Fruit fly (Drosophila melanogaster): ENCODE results near the gene Pp2B-14D.

Gene Pp2B-14D

dm6 chrX:16552567-16552966, 7.2 kb downstream of the Pp2B-14D start (continued):
- TF ChIP-seq dl (GFP tag; optimal IDR thresholded peaks at IDR 0.05; ENCODE audit: insufficient read depth in 1 of 2, partially characterized antibody in 2 of 2): no peak
- peak; percentile 0 to 82 for TF ChIP-seq foxo (GFP tag; optimal IDR thresholded peaks at IDR 0.05)
- TF ChIP-seq psq (GFP tag; optimal IDR thresholded peaks at IDR 0.05): no peak
- TF ChIP-seq lola (GFP tag; optimal IDR thresholded peaks at IDR 0.05): no peak
- TF ChIP-seq brk (GFP tag; optimal IDR thresholded peaks at IDR 0.05): peak; percentile 56

dm6 chrX:16547390-16547789, 12.4 kb downstream of the Pp2B-14D start, which contains the start of gene CG9902:
Gene CG9902 (minus strand): TSS chrX:16547520.
- no peak for TF ChIP-seq Rel (GFP tag; optimal IDR thresholded peaks at IDR 0.05)
- peak; percentile 9 for TF ChIP-seq Rel (tag; optimal IDR thresholded peaks at IDR 0.05)
- peak; percentile 45 for TF ChIP-seq Myc (optimal IDR thresholded peaks at IDR 0.05)
- no peak for TF ChIP-seq dmrt93B (GFP tag; optimal IDR thresholded peaks at IDR 0.05)

- TF ChIP-seq OdsH (GFP tag; optimal IDR thresholded peaks at IDR 0.05) (peak; percentile 13), sage (GFP tag; optimal IDR thresholded peaks at IDR 0.05) (no peak), dmrt93B (GFP tag; optimal IDR thresholded peaks at IDR 0.05) (no peak), GATAd (GFP tag; optimal IDR thresholded peaks at IDR 0.05) (no peak), HLH106 (tag; optimal IDR thresholded peaks at IDR 0.05) (peak; percentile 61), N (GFP tag; optimal IDR thresholded peaks at IDR 0.05) (no peak), fru (GFP tag; optimal IDR thresholded peaks at IDR 0.05) (peak; percentile 51), jim (GFP tag; optimal IDR thresholded peaks at IDR 0.05) (no peak), foxo (GFP tag; optimal IDR thresholded peaks at IDR 0.05) (peak in 1 of 2 experiments; percentile 30), psq (GFP tag; optimal IDR thresholded peaks at IDR 0.05) (peak; percentile 23), sv (GFP tag; optimal IDR thresholded peaks at IDR 0.05) (no peak), Sp1 (GFP tag; optimal IDR thresholded peaks at IDR 0.05) (peak; percentile 43), Rel (GFP tag; optimal IDR thresholded peaks at IDR 0.05) (no peak), Rel (tag; optimal IDR thresholded peaks at IDR 0.05) (peak; percentile 51)
Observed at dm6 chrX:16540802-16541346, 18.9 kb downstream of the Pp2B-14D start, which contains the start of gene CG9903. Gene CG9903 (minus strand): TSS chrX:16540852.

dm6 chrX:16533046-16533496, 26.7 kb downstream of the Pp2B-14D start, which contains the start of gene para:
Gene para (minus strand): TSS chrX:16533096.
- TF ChIP-seq jim (GFP tag; optimal IDR thresholded peaks at IDR 0.05): no peak
- TF ChIP-seq woc (GFP tag; optimal IDR thresholded peaks at IDR 0.05): no peak
- TF ChIP-seq Sp1 (GFP tag; optimal IDR thresholded peaks at IDR 0.05): no peak
- no peak for TF ChIP-seq Abd-B (GFP tag; optimal IDR thresholded peaks at IDR 0.05)
- no peak for TF ChIP-seq dmrt93B (GFP tag; optimal IDR thresholded peaks at IDR 0.05)
- TF ChIP-seq Mio (GFP tag; optimal IDR thresholded peaks at IDR 0.05): no peak
- TF ChIP-seq CG9705 (GFP tag; optimal IDR thresholded peaks at IDR 0.05): no peak

dm6 chrX:16527203-16527602, 32.6 kb downstream of the Pp2B-14D start:
- TF ChIP-seq Dfd (GFP tag; optimal IDR thresholded peaks at IDR 0.05) (peak; percentile 59), Dif (GFP tag; optimal IDR thresholded peaks at IDR 0.05; ENCODE audit: partially characterized antibody) (no peak)

dm6 chrX:16526084-16526734, 33.6 kb downstream of the Pp2B-14D start:
- TF ChIP-seq dl (GFP tag; optimal IDR thresholded peaks at IDR 0.05; ENCODE audit: insufficient read depth in 1 of 2, partially characterized antibody in 2 of 2): peak in 1 of 2 experiments; percentile 56
- TF ChIP-seq Dfd (GFP tag; optimal IDR thresholded peaks at IDR 0.05): peak; percentile 55
- peak; percentile 62 for TF ChIP-seq Dif (GFP tag; optimal IDR thresholded peaks at IDR 0.05; ENCODE audit: partially characterized antibody)
- TF ChIP-seq Rel (GFP tag; optimal IDR thresholded peaks at IDR 0.05): no peak
- no peak for TF ChIP-seq Rel (tag; optimal IDR thresholded peaks at IDR 0.05)

dm6 chrX:16525315-16525714, 34.5 kb downstream of the Pp2B-14D start, which contains the start of gene Cnx14D:
Gene Cnx14D (minus strand): TSS chrX:16525415.
- no peak for TF ChIP-seq sv (GFP tag; optimal IDR thresholded peaks at IDR 0.05)
